Worm (Caenorhabditis elegans): ENCODE results near the gene AH9.6.

Gene AH9.6

ce11 chrX:2266366-2266765 is 1.6 kb downstream of the AH9.6 start:
- TF ChIP-seq athp-1 (tag; optimal IDR thresholded peaks at IDR 0.05): no peak
- no peak for TF ChIP-seq ets-4 (GFP tag; optimal IDR thresholded peaks at IDR 0.05)
- TF ChIP-seq nfyb-1 (GFP tag; IDR thresholded peaks at IDR 0.05): no peak
- TF ChIP-seq lin-26 (GFP tag; IDR thresholded peaks at IDR 0.05): no peak
- TF ChIP-seq lin-40 (tag; optimal IDR thresholded peaks at IDR 0.05): no peak
- TF ChIP-seq mcd-1 (GFP tag; IDR thresholded peaks at IDR 0.05): no peak

DNA sequence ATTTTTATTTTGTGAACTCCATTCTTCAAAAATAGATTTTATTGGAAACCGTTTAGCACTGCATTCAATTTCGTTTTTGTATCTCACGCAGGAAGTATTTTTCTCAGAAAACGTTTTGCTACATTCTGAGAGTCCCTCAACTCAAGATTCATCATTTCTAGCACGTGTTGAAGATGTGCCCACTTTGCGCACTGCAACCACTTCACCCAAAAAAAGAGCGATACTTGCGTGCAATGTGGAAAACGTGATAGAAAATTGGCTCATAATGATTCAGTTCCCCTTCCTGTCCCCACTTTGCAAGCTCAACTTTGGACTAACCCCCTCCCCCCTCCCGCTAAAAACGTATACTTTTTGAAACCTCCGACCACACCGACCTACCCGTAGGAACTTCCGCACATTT is 2.9 kb downstream of the AH9.6 start:
- TF ChIP-seq ceh-27 (GFP tag; optimal IDR thresholded peaks at IDR 0.05) (peak; percentile 87), B0035.1 (tag; optimal IDR thresholded peaks at IDR 0.05) (no peak)

DNA sequence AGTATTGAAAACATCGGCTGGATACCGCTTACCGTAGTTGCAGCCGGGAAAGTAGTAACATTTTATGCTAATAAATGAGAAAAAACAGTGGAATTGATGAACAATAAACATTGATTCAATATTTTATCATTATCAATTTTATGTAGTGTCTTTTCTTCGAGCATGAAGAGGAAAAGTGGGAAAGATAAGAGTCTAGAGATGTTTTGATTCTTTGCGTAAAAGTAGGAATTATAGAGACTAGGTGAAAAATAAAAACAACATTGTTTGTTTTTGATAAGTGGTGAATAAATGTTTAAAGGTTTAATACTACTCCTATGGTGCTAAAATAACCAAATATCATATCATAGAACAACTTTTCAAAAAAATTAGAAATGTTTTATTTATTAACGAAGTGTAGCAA is 5.5 kb downstream of the AH9.6 start:
- TF ChIP-seq attf-3 (GFP tag; conservative IDR thresholded peaks at IDR 0.05): no peak
- no peak for TF ChIP-seq rcor-1 (GFP tag; IDR thresholded peaks at IDR 0.05)
- no peak for TF ChIP-seq ccch-3 (GFP tag; optimal IDR thresholded peaks at IDR 0.05)
- no peak for TF ChIP-seq ceh-27 (GFP tag; optimal IDR thresholded peaks at IDR 0.05)
- TF ChIP-seq T07F8.4 (tag; optimal IDR thresholded peaks at IDR 0.05): no peak
- TF ChIP-seq egl-44 (GFP tag; IDR thresholded peaks at IDR 0.05): no peak

DNA sequence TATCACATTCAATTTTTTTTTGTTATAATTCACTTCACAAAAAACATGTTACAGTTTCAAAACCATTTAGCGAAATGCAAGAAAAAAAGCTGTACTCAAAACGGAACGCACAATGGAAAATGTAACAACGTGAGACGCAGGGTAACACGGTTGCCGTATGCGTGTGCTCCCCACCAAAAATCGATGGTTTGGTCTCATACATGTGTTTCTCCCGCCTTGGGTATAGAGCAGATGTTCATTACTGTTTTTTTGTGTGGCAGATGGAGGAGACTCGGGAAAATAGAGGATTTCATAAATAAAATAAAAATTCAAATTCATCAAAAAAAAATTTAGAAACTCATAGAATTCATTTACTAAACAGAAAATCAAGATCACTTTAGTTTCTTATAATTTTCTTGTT is 6.9 kb downstream of the AH9.6 start, which contains the start of gene AH9.3:
Gene AH9.3, minus strand, starts transcription at position 101 of the 400 bp plus-strand sequence.
- TF ChIP-seq nhr-80 (tag; optimal IDR thresholded peaks at IDR 0.05) (peak; percentile 6), hlh-12 (tag; optimal IDR thresholded peaks at IDR 0.05) (no peak), nhr-120 (GFP tag; IDR thresholded peaks at IDR 0.05) (no peak)

ce11 chrX:2258404-2258803 is 9.5 kb downstream of the AH9.6 start:
- no peak for TF ChIP-seq F57C9.4 (tag; optimal IDR thresholded peaks at IDR 0.05)
- TF ChIP-seq nhr-80 (tag; optimal IDR thresholded peaks at IDR 0.05): peak; percentile 11
- peak; percentile 60; the same call in 1 of the 2 replicates for TF ChIP-seq cebp-1 (GFP tag; IDR thresholded peaks at IDR 0.05)
- TF ChIP-seq cebp-1 (tag; optimal IDR thresholded peaks at IDR 0.05): peak; percentile 96
- peak; percentile 57 for TF ChIP-seq efl-1 (GFP tag; optimal IDR thresholded peaks at IDR 0.05)

- TF ChIP-seq lsl-1 (GFP tag; optimal IDR thresholded peaks at IDR 0.05) (no peak), F55B11.4 (tag; optimal IDR thresholded peaks at IDR 0.05; ENCODE audit: borderline replicate concordance, insufficient read depth) (no peak)
Observed at ce11 chrX:2258001-2258400, 9.9 kb downstream of the AH9.6 start, which contains the start of gene crn-4. TSS of gene crn-4 (minus strand) at chrX:2258101.

ce11 chrX:2246908-2247307 is 21.0 kb downstream of the AH9.6 start, which contains the start of gene AH9.1:
TSS of gene AH9.1 (minus strand) at chrX:2247008.
- TF ChIP-seq aptf-2 (GFP tag; conservative IDR thresholded peaks at IDR 0.05): no peak
- no peak for TF ChIP-seq pha-4 (tag; optimal IDR thresholded peaks at IDR 0.05)
- TF ChIP-seq dpl-1 (GFP tag; optimal IDR thresholded peaks at IDR 0.05): no peak
- no peak for TF ChIP-seq lin-54 (GFP tag; optimal IDR thresholded peaks at IDR 0.05)
- no peak for TF ChIP-seq hlh-12 (tag; optimal IDR thresholded peaks at IDR 0.05)
- no peak for TF ChIP-seq unc-62 (GFP tag; optimal IDR thresholded peaks at IDR 0.05)
- TF ChIP-seq cebp-1 (GFP tag; IDR thresholded peaks at IDR 0.05): no peak
- TF ChIP-seq cebp-1 (tag; optimal IDR thresholded peaks at IDR 0.05): no peak
- TF ChIP-seq B0019.2 (GFP tag; conservative IDR thresholded peaks at IDR 0.05): no peak
- no peak for TF ChIP-seq attf-3 (GFP tag; conservative IDR thresholded peaks at IDR 0.05)
- TF ChIP-seq tbx-9 (tag; optimal IDR thresholded peaks at IDR 0.05; ENCODE audit: borderline replicate concordance): no peak
- no peak for TF ChIP-seq nhr-27 (tag; optimal IDR thresholded peaks at IDR 0.05)
- TF ChIP-seq ztf-25 (GFP tag; IDR thresholded peaks at IDR 0.05): no peak
- no peak for TF ChIP-seq F39B2.1 (GFP tag; IDR thresholded peaks at IDR 0.05)
- TF ChIP-seq T26A5.8 (tag; optimal IDR thresholded peaks at IDR 0.05): no peak
- TF ChIP-seq F57C9.4 (tag; optimal IDR thresholded peaks at IDR 0.05): no peak
